Fruit fly (Drosophila melanogaster): ENCODE measurements around the gene IFT54.

DNA sequence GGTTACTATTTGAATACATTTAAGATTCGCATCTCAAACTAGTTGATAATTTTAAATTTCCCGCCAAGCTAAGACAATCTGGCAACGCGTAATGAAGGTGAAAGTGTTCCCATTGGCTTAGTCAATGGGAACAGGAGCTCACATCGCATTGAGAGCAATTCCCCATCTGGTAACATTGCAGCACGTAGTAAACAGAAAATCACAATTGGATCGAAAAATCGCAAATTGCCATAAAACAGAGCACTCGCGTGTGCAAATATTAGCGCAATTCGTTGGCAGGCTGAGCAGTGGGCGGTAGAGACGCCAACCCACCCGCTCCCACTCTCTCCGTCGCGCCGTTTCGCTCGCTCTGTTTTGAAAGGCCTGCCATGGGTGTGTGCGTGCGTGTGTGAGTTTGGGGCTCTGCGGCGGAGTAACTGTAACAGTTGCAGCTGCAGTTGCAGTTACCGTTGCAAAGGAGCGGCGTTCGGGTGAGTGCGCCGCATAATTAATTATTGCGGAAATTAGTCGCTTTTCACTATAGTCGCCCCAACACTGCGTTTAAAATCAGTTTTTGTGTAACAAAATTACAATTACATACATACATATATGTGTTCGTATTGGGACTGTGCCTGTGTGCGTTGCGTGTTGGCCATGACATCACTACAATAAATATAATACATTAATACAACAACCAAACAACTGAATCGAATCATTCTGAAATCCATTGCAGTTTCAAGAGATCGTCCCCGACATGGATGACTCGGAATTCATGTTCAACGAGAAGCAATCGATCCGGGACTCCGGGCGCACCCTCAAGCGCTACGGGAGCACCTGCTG is 3.9 kb upstream of the IFT54 start:
- no peak for TF ChIP-seq br (GFP tag; optimal IDR thresholded peaks at IDR 0.05)
- TF ChIP-seq CG9705 (GFP tag; optimal IDR thresholded peaks at IDR 0.05): no peak
- no peak for TF ChIP-seq fru (GFP tag; optimal IDR thresholded peaks at IDR 0.05)
- TF ChIP-seq tai (GFP tag; optimal IDR thresholded peaks at IDR 0.05): no peak
- TF ChIP-seq Jra (GFP tag; optimal IDR thresholded peaks at IDR 0.05): no peak

All from whole organism, wandering third instar larva.